Fruit fly (Drosophila melanogaster) whole organism, pupa: ENCODE results near the gene CG46059.

Experiments used
- CG13204 ChIP-seq: fragments of 200-800 bp; sonication (Bioruptor generic); optimal IDR thresholded peaks from 2 replicates; lab custom pipeline; 2018; ENCODE audit warnings: missing biosample characterization, mild to moderate bottlenecking, missing genetic modification characterization, moderate library complexity
- CG8159 ChIP-seq: fragments of 200-800 bp; sonication (Bioruptor generic); optimal IDR thresholded peaks from 3 replicates; lab custom pipeline; 2018; ENCODE audit warnings: missing biosample characterization, mild to moderate bottlenecking, missing genetic modification characterization, moderate library complexity
- CG8301 ChIP-seq: fragments of 200-800 bp; sonication (Bioruptor generic); optimal IDR thresholded peaks from 2 replicates; lab custom pipeline; 2018; ENCODE audit warnings: missing biosample characterization, mild to moderate bottlenecking, missing genetic modification characterization
- CG9948 ChIP-seq: fragments of 200-800 bp; sonication (Bioruptor generic); optimal IDR thresholded peaks from 2 replicates; lab custom pipeline; 2018; ENCODE audit warnings: missing biosample characterization, mild to moderate bottlenecking, missing genetic modification characterization, moderate library complexity
- EcR ChIP-seq: fragments of 200-800 bp; sonication (Bioruptor generic); optimal IDR thresholded peaks from 3 replicates; lab custom pipeline; 2019; ENCODE audit warnings: missing biosample characterization, missing genetic modification characterization, mild to moderate bottlenecking, moderate library complexity, missing genetic modification reagents
- fd96Ca ChIP-seq: fragments of 200-800 bp; sonication (Bioruptor generic); IDR thresholded peaks from 3 replicates; pipeline ENCODE4 v1.3.6; 2022; ENCODE audit warnings: missing biosample characterization, missing genetic modification characterization
- gl ChIP-seq: fragments of 200-800 bp; sonication (Bioruptor generic); optimal IDR thresholded peaks from 2 replicates; lab custom pipeline; 2018; ENCODE audit warnings: missing biosample characterization, mild to moderate bottlenecking, missing genetic modification characterization

DNA sequence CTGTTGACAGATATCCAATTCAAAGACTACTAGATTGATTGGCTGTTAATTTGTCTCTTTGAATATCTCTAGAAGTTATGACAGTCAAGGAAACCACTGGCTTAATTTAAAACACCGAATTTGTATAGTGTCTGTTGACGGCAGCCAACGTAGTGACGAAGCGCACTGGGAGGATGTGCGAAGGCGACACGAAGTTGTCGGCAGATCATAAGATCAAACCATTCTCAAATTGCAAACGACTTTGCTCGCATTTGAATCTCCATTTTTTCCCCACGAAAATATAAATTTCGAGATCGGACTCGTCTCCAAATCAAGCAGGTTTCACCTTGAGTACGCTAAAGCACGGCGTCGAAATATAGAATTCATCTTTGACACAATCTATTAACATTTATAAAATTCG is 877 bp downstream of the CG46059 start, which contains the start of gene CG42688:
- TF ChIP-seq CG9948 (tag; lab: Kevin White, UChicago) (no peak), CG8301 (tag; lab: Kevin White, UChicago) (no peak), EcR (GFP tag; lab: Kevin White, UChicago) (no peak), CG13204 (GFP tag; lab: Kevin White, UChicago) (no peak), fd96Ca (no peak), gl (tag; lab: Kevin White, UChicago) (no peak), CG8159 (no peak)
